Worm (Caenorhabditis elegans) whole organism, midembryonic: ENCODE data around the gene lin-7.

Experiments
- flt-1 ChIP-seq: fragments of 200-800 bp; sonication (Bioruptor generic); IDR thresholded peaks from 2 replicates; pipeline ENCODE4 v1.3.6; 2022; ENCODE audit warnings: missing genetic modification characterization, missing compliant biosample characterization
- med-1 ChIP-seq: sonication (generic microtip); optimal IDR thresholded peaks from 2 replicates; lab custom pipeline; 2017; ENCODE audit warnings: missing genetic modification characterization, mild to moderate bottlenecking, missing compliant biosample characterization, antibody characterized with exemption, missing genetic modification reagents; ENCODE audit not compliant: insufficient read depth
- ref-1 ChIP-seq: fragments of 200-800 bp; sonication (Bioruptor generic); conservative IDR thresholded peaks from 2 replicates; pipeline ENCODE4 v1.3.6; 2022; ENCODE audit warnings: missing genetic modification reagents, missing genetic modification characterization, missing compliant biosample characterization
- tab-1 ChIP-seq: fragments of 200-800 bp; sonication (Bioruptor generic); IDR thresholded peaks from 2 replicates; pipeline ENCODE4 v1.3.6; 2022; ENCODE audit warnings: missing genetic modification characterization, missing compliant biosample characterization
- ztf-23 ChIP-seq: fragments of 200-800 bp; sonication (Bioruptor generic); IDR thresholded peaks from 2 replicates; pipeline ENCODE4 v1.3.6; 2022; ENCODE audit warnings: missing genetic modification reagents, missing genetic modification characterization, missing compliant biosample characterization
- ztf-29 ChIP-seq: fragments of 200-800 bp; sonication (Bioruptor generic); IDR thresholded peaks from 2 replicates; pipeline ENCODE4 v1.3.6; 2022; ENCODE audit warnings: missing genetic modification reagents, missing genetic modification characterization, missing compliant biosample characterization

- TF ChIP-seq ref-1 (no peak), med-1 (GFP tag; lab: Kevin White, UChicago) (no peak), tab-1 (GFP tag; lab: Robert Waterston, UW) (no peak), ztf-29 (GFP tag; lab: Robert Waterston, UW) (no peak), flt-1 (GFP tag; lab: Robert Waterston, UW) (no peak), ztf-23 (GFP tag; lab: Robert Waterston, UW) (no peak)
Measured at ce11 chrII:14350768-14351167, 1.6 kb upstream of the lin-7 start.
